Fruit fly (Drosophila melanogaster) whole organism, pupa: ENCODE measurements around the gene CG12502.

Experiments used
- CG10348 ChIP-seq: fragments of 200-800 bp; sonication (Bioruptor generic); IDR thresholded peaks from 2 replicates; pipeline ENCODE4 v1.3.6; 2022; ENCODE audit warnings: missing biosample characterization, missing genetic modification characterization
- CG14655 ChIP-seq: fragments of 200-800 bp; sonication (Bioruptor generic); optimal IDR thresholded peaks from 3 replicates; lab custom pipeline; 2017; ENCODE audit warnings: mild to moderate bottlenecking, missing biosample characterization, missing genetic modification reagents, missing genetic modification characterization
- CG15710 ChIP-seq: fragments of 200-800 bp; sonication (Bioruptor generic); optimal IDR thresholded peaks from 2 replicates; lab custom pipeline; 2018; ENCODE audit warnings: missing biosample characterization, mild to moderate bottlenecking, missing genetic modification characterization, moderate library complexity
- EcR ChIP-seq: fragments of 200-800 bp; sonication (Bioruptor generic); optimal IDR thresholded peaks from 3 replicates; lab custom pipeline; 2019; ENCODE audit warnings: missing biosample characterization, missing genetic modification characterization, mild to moderate bottlenecking, moderate library complexity, missing genetic modification reagents

DNA sequence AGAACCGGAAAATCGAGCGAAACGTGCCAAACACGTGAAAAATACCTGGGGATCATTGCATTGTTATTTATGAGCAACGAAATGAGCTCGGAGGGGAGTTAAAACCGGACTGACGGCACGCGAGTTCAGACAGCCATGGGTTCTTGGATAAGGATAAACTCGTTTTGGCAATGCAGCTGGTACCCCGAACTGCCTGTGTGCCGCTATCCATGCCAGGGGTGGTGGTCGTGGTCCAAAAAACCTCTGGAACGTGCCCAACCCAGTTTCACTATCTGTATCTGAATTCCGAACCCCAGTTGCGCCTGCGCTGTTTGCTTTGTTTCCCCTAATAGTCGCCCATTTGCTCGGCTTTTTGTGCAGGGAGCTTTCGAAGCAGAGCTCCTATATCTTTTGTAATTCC is 34.1 kb downstream of the CG12502 start:
- TF ChIP-seq CG15710 (no peak), EcR (no peak), CG10348 (no peak), CG14655 (GFP tag; lab: Kevin White, UChicago) (no peak)
